Worm (Caenorhabditis elegans) whole organism, midembryonic: ENCODE measurements around the gene Y105C5B.18.

Experiments used
- T22C8.4 ChIP-seq: fragments of 200-800 bp; sonication (Bioruptor generic); IDR thresholded peaks from 2 replicates; pipeline ENCODE4 v1.3.6; 2022; ENCODE audit warnings: missing genetic modification characterization, missing compliant biosample characterization
- cog-1 ChIP-seq: sonication (generic microtip); optimal IDR thresholded peaks from 2 replicates; lab custom pipeline; 2016; ENCODE audit warnings: missing genetic modification characterization, missing compliant biosample characterization
- flt-1 ChIP-seq: fragments of 200-800 bp; sonication (Bioruptor generic); IDR thresholded peaks from 2 replicates; pipeline ENCODE4 v1.3.6; 2022; ENCODE audit warnings: missing genetic modification characterization, missing compliant biosample characterization
- ref-1 ChIP-seq: fragments of 200-800 bp; sonication (Bioruptor generic); conservative IDR thresholded peaks from 2 replicates; pipeline ENCODE4 v1.3.6; 2022; ENCODE audit warnings: missing genetic modification reagents, missing genetic modification characterization, missing compliant biosample characterization
- ztf-23 ChIP-seq: fragments of 200-800 bp; sonication (Bioruptor generic); IDR thresholded peaks from 2 replicates; pipeline ENCODE4 v1.3.6; 2022; ENCODE audit warnings: missing genetic modification reagents, missing genetic modification characterization, missing compliant biosample characterization
- ztf-29 ChIP-seq: fragments of 200-800 bp; sonication (Bioruptor generic); IDR thresholded peaks from 2 replicates; pipeline ENCODE4 v1.3.6; 2022; ENCODE audit warnings: missing genetic modification reagents, missing genetic modification characterization, missing compliant biosample characterization

The Y105C5B.18 gene

DNA sequence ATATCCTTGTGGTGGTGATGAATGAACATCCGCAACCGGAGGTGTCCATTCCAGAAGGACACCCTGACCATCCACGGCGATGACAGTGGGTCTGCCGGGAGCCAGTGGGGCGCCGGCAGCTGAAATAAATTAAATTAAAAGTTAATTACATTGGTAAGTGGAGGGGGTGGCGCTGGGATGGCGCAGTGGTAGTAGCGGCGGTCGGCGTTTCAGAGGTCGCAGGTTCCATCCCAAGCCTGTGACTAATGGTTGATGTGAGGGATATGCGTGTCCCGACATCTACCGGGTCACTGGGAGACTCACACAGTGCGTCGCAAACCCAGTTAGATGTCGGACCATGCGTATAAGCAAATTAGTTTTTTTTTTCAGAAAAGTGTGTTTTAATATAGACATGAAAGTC is 41.1 kb downstream of the Y105C5B.18 start:
- no peak for TF ChIP-seq ztf-29 (GFP tag; lab: Robert Waterston, UW)
- TF ChIP-seq ztf-23 (GFP tag; lab: Robert Waterston, UW) = no peak
- 0 out of 2 replicates have a peak, but pooled peaks have one; percentile 18 for TF ChIP-seq ref-1 (GFP tag; lab: Robert Waterston, UW)
- no peak for TF ChIP-seq T22C8.4 (GFP tag; lab: Robert Waterston, UW)
- no peak for TF ChIP-seq cog-1 (tag; lab: Kevin White, UChicago)

- TF ChIP-seq flt-1 = no peak
Measured at ce11 chrIV:16006267-16006666, 41.9 kb downstream of the Y105C5B.18 start.
